Worm (Caenorhabditis elegans): ENCODE measurements around the gene sri-51.

The sri-51 gene

DNA sequence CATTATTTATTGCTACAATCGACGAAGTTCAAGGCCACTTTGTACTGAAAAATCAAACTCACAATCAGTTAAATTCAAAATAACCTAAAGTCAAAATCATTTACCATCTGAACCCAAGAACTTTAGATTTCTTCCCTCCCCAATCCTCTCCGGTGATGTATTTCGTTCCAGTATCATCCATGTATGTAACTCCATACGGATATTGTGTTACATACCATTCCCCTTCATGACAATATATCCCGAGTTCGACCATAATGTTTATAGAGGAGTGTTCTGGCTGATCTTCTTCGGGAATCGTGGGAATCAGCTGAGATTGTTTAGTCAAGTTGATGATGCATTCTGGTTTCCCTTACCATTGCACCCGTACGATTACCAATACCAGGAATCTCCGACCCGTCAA lies 50.5 kb downstream of the sri-51 start:
- TF ChIP-seq W03F9.2 (tag; optimal IDR thresholded peaks at IDR 0.05) (no peak), dao-5 (tag; optimal IDR thresholded peaks at IDR 0.05) (no peak), him-1 (tag; optimal IDR thresholded peaks at IDR 0.05) (no peak)
